Fruit fly (Drosophila melanogaster) whole organism, embryonic: ENCODE results near the gene CG1532.
A peak's percentile ranks its signal among the peaks of the same experiment; 100 is the strongest.

ENCODE experiments used
- Aef1 ChIP-seq: fragments of 200-800 bp; sonication (Bioruptor generic); IDR thresholded peaks from 3 replicates; pipeline ENCODE4 v1.3.6; 2022; ENCODE audit warnings: missing biosample characterization, missing genetic modification characterization
- B-H1 ChIP-seq: fragments of 200-800 bp; sonication (Bioruptor generic); IDR thresholded peaks from 3 replicates; pipeline ENCODE4 v1.3.6; 2022; ENCODE audit warnings: missing biosample characterization, missing genetic modification characterization
- CG11560 ChIP-seq: fragments of 200-800 bp; sonication (Bioruptor generic); IDR thresholded peaks from 3 replicates; pipeline ENCODE4 v1.3.6; 2022; ENCODE audit warnings: missing biosample characterization, missing genetic modification characterization
- CG13123 ChIP-seq: fragments of 200-800 bp; sonication (Bioruptor generic); optimal IDR thresholded peaks from 2 replicates; lab custom pipeline; 2016; ENCODE audit warnings: missing biosample characterization, missing genetic modification characterization
- CG17361 ChIP-seq: fragments of 200-800 bp; sonication (Bioruptor generic); IDR thresholded peaks from 3 replicates; pipeline ENCODE4 v1.3.6; 2022; ENCODE audit warnings: missing biosample characterization, missing genetic modification characterization
- CG18619 ChIP-seq: fragments of 200-800 bp; sonication (Bioruptor generic); optimal IDR thresholded peaks from 3 replicates; lab custom pipeline; 2017; ENCODE audit warnings: missing biosample characterization, mild to moderate bottlenecking, missing genetic modification characterization
- CG2889 ChIP-seq: fragments of 200-800 bp; sonication (Bioruptor generic); IDR thresholded peaks from 3 replicates; pipeline ENCODE4 v1.3.6; 2022; ENCODE audit warnings: missing biosample characterization, missing genetic modification characterization
- CG3065 ChIP-seq: fragments of 200-800 bp; sonication (Bioruptor generic); optimal IDR thresholded peaks from 2 replicates; lab custom pipeline; 2016; ENCODE audit warnings: missing biosample characterization, missing genetic modification characterization
- CG3407 ChIP-seq: fragments of 200-800 bp; sonication (Bioruptor generic); optimal IDR thresholded peaks from 2 replicates; lab custom pipeline; 2018; ENCODE audit warnings: missing biosample characterization, mild to moderate bottlenecking, missing genetic modification characterization
- CG34376 ChIP-seq: fragments of 200-800 bp; sonication (Bioruptor generic); optimal IDR thresholded peaks from 2 replicates; lab custom pipeline; 2018; ENCODE audit warnings: missing biosample characterization, mild to moderate bottlenecking, missing genetic modification characterization
- CG3838 ChIP-seq: fragments of 200-800 bp; sonication (Bioruptor generic); optimal IDR thresholded peaks from 3 replicates; lab custom pipeline; 2016; ENCODE audit warnings: missing biosample characterization, missing genetic modification characterization
- CG3995 ChIP-seq: fragments of 200-800 bp; sonication (Bioruptor generic); optimal IDR thresholded peaks from 3 replicates; lab custom pipeline; 2016; ENCODE audit warnings: missing biosample characterization, missing genetic modification characterization
- CG4360 ChIP-seq: fragments of 200-800 bp; sonication (Bioruptor generic); IDR thresholded peaks from 2 replicates; pipeline ENCODE4 v1.3.6; 2022; ENCODE audit warnings: missing biosample characterization, missing genetic modification characterization
- CG4404 ChIP-seq: fragments of 200-800 bp; sonication (Bioruptor generic); IDR thresholded peaks from 2 replicates; pipeline ENCODE4 v1.3.6; 2022; ENCODE audit warnings: missing biosample characterization, missing genetic modification characterization
- CG6254 ChIP-seq: fragments of 200-800 bp; sonication (Bioruptor generic); optimal IDR thresholded peaks from 3 replicates; lab custom pipeline; 2017; ENCODE audit warnings: mild to moderate bottlenecking, missing biosample characterization, missing genetic modification reagents, missing genetic modification characterization
- CG7271 ChIP-seq: fragments of 200-800 bp; sonication (Bioruptor generic); optimal IDR thresholded peaks from 2 replicates; lab custom pipeline; 2018; ENCODE audit warnings: missing biosample characterization, mild to moderate bottlenecking, missing genetic modification characterization, moderate library complexity
- CG7928 ChIP-seq: fragments of 200-800 bp; sonication (Bioruptor generic); optimal IDR thresholded peaks from 2 replicates; lab custom pipeline; 2017; ENCODE audit warnings: missing biosample characterization, mild to moderate bottlenecking, missing genetic modification characterization
- CG8290 ChIP-seq, 3 experiments: fragments of 200-800 bp; sonication (Bioruptor generic); optimal IDR thresholded peaks; 2 replicates each; lab custom pipeline; 2016 to 2019; ENCODE audit warnings: missing biosample characterization in 3 of 3, missing genetic modification characterization in 3 of 3, mild to moderate bottlenecking in 2 of 3, moderate library complexity in 1 of 3
- CTCF ChIP-seq: fragments of 200-800 bp; sonication (Bioruptor generic); optimal IDR thresholded peaks from 2 replicates; lab custom pipeline; 2017; ENCODE audit warnings: missing biosample characterization, mild to moderate bottlenecking, missing genetic modification characterization, moderate library complexity
- D ChIP-seq, 2 experiments: fragments of 200-800 bp in 1 of 2; fragments of >200 bp in 1 of 2; sonication (Bioruptor generic) in 1 of 2; optimal IDR thresholded peaks; 2 replicates in 1 of 2; 3 replicates in 1 of 2; lab custom pipeline; 2017; ENCODE audit warnings: mild to moderate bottlenecking in 1 of 2, missing biosample characterization in 1 of 2, missing genetic modification characterization in 1 of 2, missing genetic modification reagents in 1 of 2
- Doc2 ChIP-seq: fragments of 200-800 bp; sonication (Bioruptor generic); IDR thresholded peaks from 2 replicates; pipeline ENCODE4 v1.3.6; 2022; ENCODE audit warnings: missing biosample characterization, missing genetic modification characterization
- Fer1 ChIP-seq: fragments of 200-800 bp; sonication (Bioruptor generic); optimal IDR thresholded peaks from 2 replicates; lab custom pipeline; 2017; ENCODE audit warnings: missing biosample characterization, mild to moderate bottlenecking, missing genetic modification characterization
- HLH4C ChIP-seq: fragments of 200-800 bp; sonication (Bioruptor generic); IDR thresholded peaks from 3 replicates; pipeline ENCODE4 v1.3.6; 2022; ENCODE audit warnings: missing biosample characterization, missing genetic modification characterization; ENCODE audit not compliant: partially characterized antibody
- Hmr ChIP-seq: fragments of 200-800 bp; sonication (Bioruptor generic); optimal IDR thresholded peaks from 3 replicates; lab custom pipeline; 2017; ENCODE audit warnings: mild to moderate bottlenecking, missing biosample characterization, missing genetic modification reagents, missing genetic modification characterization
- Lpt ChIP-seq: fragments of >200 bp; optimal IDR thresholded peaks from 2 replicates; lab custom pipeline; 2018; ENCODE audit warnings: missing biosample characterization, missing genetic modification characterization
- NC2α ChIP-seq: fragments of 200-800 bp; sonication (Bioruptor generic); optimal IDR thresholded peaks from 2 replicates; lab custom pipeline; 2016; ENCODE audit warnings: missing biosample characterization, missing genetic modification characterization
- NFAT ChIP-seq: fragments of 200-800 bp; sonication (Bioruptor generic); IDR thresholded peaks from 2 replicates; pipeline ENCODE4 v1.3.6; 2022; ENCODE audit warnings: missing biosample characterization, missing genetic modification characterization
- Pdp1 ChIP-seq, 2 experiments: fragments of 200-800 bp; sonication (Bioruptor generic); optimal IDR thresholded peaks; 3 replicates each; lab custom pipeline; 2016; ENCODE audit warnings: missing biosample characterization in 2 of 2, missing genetic modification characterization in 2 of 2, mild to moderate bottlenecking in 1 of 2, moderate library complexity in 1 of 2
- Poxn ChIP-seq: fragments of 200-800 bp; sonication (Bioruptor generic); IDR thresholded peaks from 2 replicates; pipeline ENCODE4 v1.3.6; 2022; ENCODE audit warnings: missing biosample characterization, missing genetic modification characterization
- Rfx ChIP-seq: fragments of 200-800 bp; sonication (Bioruptor generic); IDR thresholded peaks from 2 replicates; pipeline ENCODE4 v1.3.6; 2022; ENCODE audit warnings: missing biosample characterization, missing genetic modification characterization
- YL-1 ChIP-seq: fragments of 200-800 bp; sonication (Bioruptor generic); optimal IDR thresholded peaks from 3 replicates; lab custom pipeline; 2017; ENCODE audit warnings: missing biosample characterization, mild to moderate bottlenecking, missing genetic modification characterization
- ara ChIP-seq: fragments of 200-800 bp; sonication (Bioruptor generic); IDR thresholded peaks from 2 replicates; pipeline ENCODE4 v1.3.6; 2022; ENCODE audit warnings: missing biosample characterization, missing genetic modification characterization
- bcd ChIP-seq: fragments of 200-800 bp; sonication (Bioruptor generic); optimal IDR thresholded peaks from 2 replicates; lab custom pipeline; 2017; ENCODE audit warnings: missing biosample characterization, mild to moderate bottlenecking, missing genetic modification characterization
- bowl ChIP-seq: fragments of 200-800 bp; sonication (Bioruptor generic); IDR thresholded peaks from 2 replicates; pipeline ENCODE4 v1.3.6; 2022; ENCODE audit warnings: missing biosample characterization, missing genetic modification characterization
- cg ChIP-seq: fragments of 200-800 bp; sonication (Bioruptor generic); optimal IDR thresholded peaks from 3 replicates; lab custom pipeline; 2019; ENCODE audit warnings: missing biosample characterization, mild to moderate bottlenecking, missing genetic modification characterization, moderate library complexity
- croc ChIP-seq: fragments of 200-800 bp; sonication (Bioruptor generic); conservative IDR thresholded peaks from 3 replicates; pipeline ENCODE4 v1.3.6; 2022; ENCODE audit warnings: missing biosample characterization, missing genetic modification characterization
- dan ChIP-seq: fragments of 200-800 bp; sonication (Bioruptor generic); IDR thresholded peaks from 2 replicates; pipeline ENCODE4 v1.3.6; 2022; ENCODE audit warnings: missing biosample characterization, missing genetic modification characterization
- exex ChIP-seq: fragments of 200-800 bp; sonication (Bioruptor generic); optimal IDR thresholded peaks from 4 replicates; lab custom pipeline; 2018; ENCODE audit warnings: missing biosample characterization, mild to moderate bottlenecking, missing genetic modification characterization, moderate library complexity
- ftz-f1 ChIP-seq: fragments of 200-800 bp; sonication (Bioruptor generic); optimal IDR thresholded peaks from 2 replicates; lab custom pipeline; 2016; ENCODE audit warnings: missing biosample characterization, missing genetic modification characterization
- kay ChIP-seq: fragments of 200-800 bp; sonication (Bioruptor generic); optimal IDR thresholded peaks from 2 replicates; lab custom pipeline; 2016; ENCODE audit warnings: missing biosample characterization, missing genetic modification characterization
- ken ChIP-seq: fragments of 200-800 bp; sonication (Bioruptor generic); IDR thresholded peaks from 3 replicates; pipeline ENCODE4 v1.3.6; 2022; ENCODE audit warnings: missing biosample characterization, missing genetic modification characterization
- onecut ChIP-seq: fragments of 200-800 bp; sonication (Bioruptor generic); IDR thresholded peaks from 2 replicates; pipeline ENCODE4 v1.3.6; 2022; ENCODE audit warnings: missing biosample characterization, missing genetic modification characterization
- org-1 ChIP-seq: fragments of 200-800 bp; sonication (Bioruptor generic); optimal IDR thresholded peaks from 2 replicates; lab custom pipeline; 2017; ENCODE audit warnings: missing biosample characterization, missing genetic modification characterization
- sc ChIP-seq, 3 experiments: fragments of >200 bp in 2 of 3; fragments of 200-800 bp in 1 of 3; sonication (Bioruptor generic) in 1 of 3; optimal IDR thresholded peaks; 2 replicates in 2 of 3; 3 replicates in 1 of 3; lab custom pipeline; 2017; ENCODE audit warnings: mild to moderate bottlenecking in 1 of 3, missing biosample characterization in 1 of 3, missing genetic modification characterization in 1 of 3, missing genetic modification reagents in 1 of 3
- seq ChIP-seq: fragments of 200-800 bp; sonication (Bioruptor generic); IDR thresholded peaks from 2 replicates; pipeline ENCODE4 v1.3.6; 2022; ENCODE audit warnings: missing biosample characterization, missing genetic modification characterization
- sima ChIP-seq: fragments of 200-800 bp; sonication (Bioruptor generic); optimal IDR thresholded peaks from 2 replicates; lab custom pipeline; 2016; ENCODE audit warnings: missing biosample characterization, missing genetic modification characterization
- stwl ChIP-seq: fragments of 200-800 bp; sonication (Bioruptor generic); optimal IDR thresholded peaks from 3 replicates; lab custom pipeline; 2018; ENCODE audit warnings: missing biosample characterization, mild to moderate bottlenecking, missing genetic modification characterization, moderate library complexity
- twi ChIP-seq: fragments of 200-800 bp; optimal IDR thresholded peaks from 2 replicates; lab custom pipeline; 2019; ENCODE audit warnings: missing biosample characterization, mild to moderate bottlenecking, missing genetic modification characterization, moderate library complexity
- unpg ChIP-seq: fragments of 200-800 bp; sonication (Bioruptor generic); optimal IDR thresholded peaks from 3 replicates; lab custom pipeline; 2018; ENCODE audit warnings: missing biosample characterization, mild to moderate bottlenecking, missing genetic modification characterization, moderate library complexity

The CG1532 gene

dm6 chrX:21053849-21054581 lies 25.9 kb upstream of the CG1532 start, which contains the start of the genes Stt3A and bves (continued):
- TF ChIP-seq CG7271 (tag; lab: Kevin White, UChicago) (peak; percentile 94), NFAT (peak; percentile 94), org-1 (GFP tag; lab: Kevin White, UChicago) (peak; percentile 99), CG4404 (GFP tag; lab: Robert Waterston, UW) (peak; percentile 95), CG13123 (peak; percentile 96), bcd (GFP tag; lab: Kevin White, UChicago) (peak; percentile 97), dan (peak; percentile 84), Aef1 (GFP tag; lab: Robert Waterston, UW) (peak; percentile 94), exex (peak; percentile 90), CG7928 (GFP tag; lab: Kevin White, UChicago) (peak; percentile 78), YL-1 (peak; percentile 98), CTCF (GFP tag; lab: Kevin White, UChicago) (peak; percentile 76), ara (GFP tag; lab: Robert Waterston, UW) (peak; percentile 99), CG11560 (tag; lab: Robert Waterston, UW) (peak; percentile 84), Poxn (GFP tag; lab: Robert Waterston, UW) (peak; percentile 86), HLH4C (GFP tag; lab: Robert Waterston, UW) (peak; percentile 62; the same call in 2 of the 3 replicates), seq (GFP tag; lab: Robert Waterston, UW) (peak; percentile 99), CG17361 (GFP tag; lab: Robert Waterston, UW) (peak; percentile 97), CG3995 (peak; percentile 66), stwl (peak; percentile 65), unpg (peak; percentile 99), Lpt (GFP tag; lab: Kevin White, UChicago) (no peak), Doc2 (GFP tag; lab: Robert Waterston, UW) (peak; percentile 87), croc (GFP tag; lab: Robert Waterston, UW) (peak; percentile 94), CG3838 (peak; percentile 95), cg (no peak), kay (peak; percentile 96), Pdp1 (GFP tag; optimal IDR thresholded peaks at IDR 0.05; lab: Kevin White, UChicago) (peak; percentile 97 to 98), CG6254 (GFP tag; lab: Kevin White, UChicago) (peak; percentile 97), onecut (GFP tag; lab: Robert Waterston, UW) (peak; percentile 97), B-H1 (GFP tag; lab: Robert Waterston, UW) (peak; percentile 96), twi (tag; lab: Kevin White, UChicago) (peak; percentile 93), Hmr (GFP tag; lab: Kevin White, UChicago) (peak; percentile 99), CG2889 (peak; percentile 96), sima (GFP tag; lab: Kevin White, UChicago) (peak; percentile 95), D (optimal IDR thresholded peaks at IDR 0.05; lab: Kevin White, UChicago) (no peak), D (GFP tag; optimal IDR thresholded peaks at IDR 0.05; lab: Kevin White, UChicago) (peak; percentile 97), bowl (GFP tag; lab: Robert Waterston, UW) (peak; percentile 96), CG18619 (GFP tag; lab: Kevin White, UChicago) (peak; percentile 98), CG8290 (GFP tag; optimal IDR thresholded peaks at IDR 0.05; lab: Kevin White, UChicago) (peak; percentile 96), CG8290 (tag; optimal IDR thresholded peaks at IDR 0.05; lab: Kevin White, UChicago) (peak; percentile 84 to 93), CG4360 (GFP tag; lab: Robert Waterston, UW) (peak; percentile 71), sc (optimal IDR thresholded peaks at IDR 0.05; lab: Kevin White, UChicago) (no peak), sc (GFP tag; optimal IDR thresholded peaks at IDR 0.05; lab: Kevin White, UChicago) (peak; percentile 97), Fer1 (GFP tag; lab: Kevin White, UChicago) (peak; percentile 99), CG34376 (GFP tag; lab: Kevin White, UChicago) (peak; percentile 97), CG3065 (GFP tag; lab: Kevin White, UChicago) (peak; percentile 94), NC2α (GFP tag; lab: Kevin White, UChicago) (peak; percentile 97), Rfx (peak; percentile 98), ftz-f1 (GFP tag; lab: Kevin White, UChicago) (peak; percentile 86), CG3407 (GFP tag; lab: Kevin White, UChicago) (peak; percentile 97), ken (GFP tag; lab: Robert Waterston, UW) (peak; percentile 98)
